Fruit fly (Drosophila melanogaster) whole organism, embryonic: ENCODE results near the gene sno.

Experiments used
- ATbp ChIP-seq: fragments of 200-800 bp; sonication (Bioruptor generic); optimal IDR thresholded peaks from 2 replicates; lab custom pipeline; 2017; ENCODE audit warnings: missing biosample characterization, mild to moderate bottlenecking, missing genetic modification characterization, missing genetic modification reagents
- CG10366 ChIP-seq: fragments of 200-800 bp; sonication (Bioruptor generic); IDR thresholded peaks from 2 replicates; pipeline ENCODE4 v1.3.6; 2022; ENCODE audit warnings: missing biosample characterization, missing genetic modification characterization
- CG12236 ChIP-seq: fragments of 200-800 bp; sonication (Bioruptor generic); optimal IDR thresholded peaks from 2 replicates; lab custom pipeline; 2016; ENCODE audit warnings: missing biosample characterization, missing genetic modification characterization
- CG14441 ChIP-seq: fragments of 200-800 bp; sonication (Bioruptor generic); IDR thresholded peaks from 2 replicates; pipeline ENCODE4 v1.3.6; 2022; ENCODE audit warnings: missing biosample characterization, missing genetic modification characterization
- CG1602 ChIP-seq: fragments of 200-800 bp; sonication (Bioruptor generic); optimal IDR thresholded peaks from 3 replicates; lab custom pipeline; 2016; ENCODE audit warnings: missing biosample characterization, missing genetic modification characterization
- CG17186 ChIP-seq: fragments of 200-800 bp; sonication (Bioruptor generic); optimal IDR thresholded peaks from 3 replicates; lab custom pipeline; 2017; ENCODE audit warnings: missing biosample characterization, missing genetic modification reagents, missing genetic modification characterization
- CG17385 ChIP-seq: fragments of 200-800 bp; sonication (Bioruptor generic); optimal IDR thresholded peaks from 3 replicates; lab custom pipeline; 2018; ENCODE audit warnings: missing biosample characterization, mild to moderate bottlenecking, missing genetic modification characterization
- CG34422 ChIP-seq: fragments of 200-800 bp; sonication (Bioruptor generic); IDR thresholded peaks from 3 replicates; pipeline ENCODE4 v1.3.6; 2022; ENCODE audit warnings: missing biosample characterization, missing genetic modification characterization
- CG3838 ChIP-seq: fragments of 200-800 bp; sonication (Bioruptor generic); optimal IDR thresholded peaks from 3 replicates; lab custom pipeline; 2016; ENCODE audit warnings: missing biosample characterization, missing genetic modification characterization
- CG4404 ChIP-seq: fragments of 200-800 bp; sonication (Bioruptor generic); IDR thresholded peaks from 2 replicates; pipeline ENCODE4 v1.3.6; 2022; ENCODE audit warnings: missing biosample characterization, missing genetic modification characterization
- CG6272 ChIP-seq: fragments of 200-800 bp; sonication (Bioruptor generic); IDR thresholded peaks from 2 replicates; pipeline ENCODE4 v1.3.6; 2022; ENCODE audit warnings: missing biosample characterization, missing genetic modification characterization
- CG6689 ChIP-seq: fragments of 200-800 bp; sonication (Bioruptor generic); IDR thresholded peaks from 2 replicates; pipeline ENCODE4 v1.3.6; 2022; ENCODE audit warnings: missing biosample characterization, missing genetic modification characterization
- CG9876 ChIP-seq: fragments of 200-800 bp; sonication (Bioruptor generic); optimal IDR thresholded peaks from 2 replicates; lab custom pipeline; 2016; ENCODE audit warnings: missing biosample characterization, missing genetic modification characterization
- CG9932 ChIP-seq: fragments of 200-800 bp; sonication (Bioruptor generic); IDR thresholded peaks from 2 replicates; pipeline ENCODE4 v1.3.6; 2022; ENCODE audit warnings: missing biosample characterization, missing genetic modification characterization
- CkIIα-i1 ChIP-seq: fragments of 200-800 bp; sonication (Bioruptor generic); IDR thresholded peaks from 2 replicates; pipeline ENCODE4 v1.3.6; 2022; ENCODE audit warnings: missing biosample characterization, missing genetic modification characterization
- Dbx ChIP-seq: fragments of 200-800 bp; sonication (Bioruptor generic); IDR thresholded peaks from 3 replicates; pipeline ENCODE4 v1.3.6; 2022; ENCODE audit warnings: missing biosample characterization, missing genetic modification characterization
- Dfd ChIP-seq, 2 experiments: fragments of >200 bp; optimal IDR thresholded peaks; 2 replicates each; lab custom pipeline; 2017; ENCODE audit warnings: missing biosample characterization in 2 of 2, missing genetic modification characterization in 2 of 2
- Eip74EF ChIP-seq, 2 experiments: fragments of 200-800 bp in 1 of 2; fragments of >200 bp in 1 of 2; sonication (Bioruptor generic) in 1 of 2; optimal IDR thresholded peaks; 2 replicates each; lab custom pipeline; 2017 to 2019; ENCODE audit warnings: missing biosample characterization in 2 of 2, missing genetic modification characterization in 2 of 2, mild to moderate bottlenecking in 1 of 2, moderate library complexity in 1 of 2
- H15 ChIP-seq: fragments of 200-800 bp; sonication (Bioruptor generic); IDR thresholded peaks from 3 replicates; pipeline ENCODE4 v1.3.6; 2022; ENCODE audit warnings: missing biosample characterization, missing genetic modification characterization
- Med ChIP-seq: fragments of 200-800 bp; sonication (Bioruptor generic); peaks from one replicate; lab custom pipeline; 2016; ENCODE audit warnings: missing biosample characterization, missing genetic modification characterization, mild to moderate bottlenecking, inconsistent platforms, moderate library complexity
- Oli ChIP-seq: fragments of 200-800 bp; sonication (Bioruptor generic); optimal IDR thresholded peaks from 2 replicates; lab custom pipeline; 2018; ENCODE audit warnings: missing biosample characterization, mild to moderate bottlenecking, missing genetic modification characterization, moderate library complexity
- Ptx1 ChIP-seq: fragments of 200-800 bp; sonication (Bioruptor generic); IDR thresholded peaks from 2 replicates; pipeline ENCODE4 v1.3.6; 2022; ENCODE audit warnings: missing biosample characterization, missing genetic modification characterization
- Sin3A ChIP-seq: fragments of >200 bp; optimal IDR thresholded peaks from 2 replicates; lab custom pipeline; 2018
- Trl ChIP-seq, 3 experiments: fragments of >200 bp in 2 of 3; fragments of 200-800 bp in 1 of 3; sonication (Bioruptor generic) in 1 of 3; optimal IDR thresholded peaks; 2 replicates in 1 of 3; 3 replicates in 2 of 3; lab custom pipeline; 2016 to 2017; ENCODE audit warnings: missing biosample characterization in 1 of 3, missing genetic modification characterization in 1 of 3
- ara ChIP-seq: fragments of 200-800 bp; sonication (Bioruptor generic); IDR thresholded peaks from 2 replicates; pipeline ENCODE4 v1.3.6; 2022; ENCODE audit warnings: missing biosample characterization, missing genetic modification characterization
- bbx ChIP-seq: fragments of 200-800 bp; sonication (Bioruptor generic); IDR thresholded peaks from 2 replicates; pipeline ENCODE4 v1.3.6; 2022; ENCODE audit warnings: missing biosample characterization, missing genetic modification characterization; ENCODE audit not compliant: partially characterized antibody
- bowl ChIP-seq: fragments of 200-800 bp; sonication (Bioruptor generic); IDR thresholded peaks from 2 replicates; pipeline ENCODE4 v1.3.6; 2022; ENCODE audit warnings: missing biosample characterization, missing genetic modification characterization
- chinmo ChIP-seq: fragments of 200-800 bp; sonication (Bioruptor generic); IDR thresholded peaks from 4 replicates; pipeline ENCODE4 v1.3.6; 2022; ENCODE audit warnings: missing biosample characterization, missing genetic modification characterization; ENCODE audit not compliant: partially characterized antibody
- chm ChIP-seq: fragments of 200-800 bp; sonication (Bioruptor generic); IDR thresholded peaks from 2 replicates; pipeline ENCODE4 v1.3.6; 2022; ENCODE audit warnings: missing biosample characterization, missing genetic modification characterization
- dmrt99B ChIP-seq: fragments of 200-800 bp; sonication (Bioruptor generic); optimal IDR thresholded peaks from 2 replicates; lab custom pipeline; 2018; ENCODE audit warnings: missing biosample characterization, mild to moderate bottlenecking, missing genetic modification characterization, moderate library complexity
- exex ChIP-seq: fragments of 200-800 bp; sonication (Bioruptor generic); optimal IDR thresholded peaks from 4 replicates; lab custom pipeline; 2018; ENCODE audit warnings: missing biosample characterization, mild to moderate bottlenecking, missing genetic modification characterization, moderate library complexity
- fd102C ChIP-seq: fragments of 200-800 bp; sonication (Bioruptor generic); optimal IDR thresholded peaks from 2 replicates; lab custom pipeline; 2018; ENCODE audit warnings: missing biosample characterization, mild to moderate bottlenecking, missing genetic modification characterization, moderate library complexity
- mld ChIP-seq: fragments of 200-800 bp; sonication (Bioruptor generic); IDR thresholded peaks from 3 replicates; pipeline ENCODE4 v1.3.6; 2022; ENCODE audit warnings: missing biosample characterization, missing genetic modification characterization; ENCODE audit not compliant: partially characterized antibody
- nom ChIP-seq: fragments of 200-800 bp; sonication (Bioruptor generic); optimal IDR thresholded peaks from 2 replicates; lab custom pipeline; 2017; ENCODE audit warnings: missing biosample characterization, missing genetic modification characterization, mild to moderate bottlenecking, moderate library complexity, missing genetic modification reagents
- otp ChIP-seq: fragments of 200-800 bp; sonication (Bioruptor generic); IDR thresholded peaks from 3 replicates; pipeline ENCODE4, ENCODE4 v1.3.6; 2022; ENCODE audit warnings: missing biosample characterization, missing genetic modification characterization
- peb ChIP-seq: fragments of 200-800 bp; sonication (Bioruptor generic); IDR thresholded peaks from 2 replicates; pipeline ENCODE4 v1.3.6; 2022; ENCODE audit warnings: missing biosample characterization, missing genetic modification characterization
- prd ChIP-seq, 3 experiments: fragments of >200 bp in 2 of 3; fragments of 200-800 bp in 1 of 3; sonication (Bioruptor generic) in 1 of 3; optimal IDR thresholded peaks in 2 of 3; IDR thresholded peaks in 1 of 3; 2 replicates in 2 of 3; 3 replicates in 1 of 3; pipeline versions ENCODE4 v1.3.6 to Lab custom; 2017 to 2022; ENCODE audit warnings: missing biosample characterization in 1 of 3, missing genetic modification characterization in 1 of 3
- row ChIP-seq: fragments of 200-800 bp; sonication (Bioruptor generic); IDR thresholded peaks from 3 replicates; pipeline ENCODE4 v1.3.6; 2022; ENCODE audit warnings: missing biosample characterization, missing genetic modification characterization
- sd ChIP-seq: fragments of 200-800 bp; sonication (Bioruptor generic); optimal IDR thresholded peaks from 3 replicates; lab custom pipeline; 2018; ENCODE audit warnings: missing biosample characterization, mild to moderate bottlenecking, missing genetic modification characterization, moderate library complexity
- slbo ChIP-seq: fragments of 200-800 bp; sonication (Bioruptor generic); IDR thresholded peaks from 2 replicates; pipeline ENCODE4 v1.3.6; 2022; ENCODE audit warnings: missing biosample characterization, missing genetic modification characterization
- sob ChIP-seq: fragments of 200-800 bp; sonication (Bioruptor generic); IDR thresholded peaks from 2 replicates; pipeline ENCODE4 v1.3.6; 2022; ENCODE audit warnings: missing biosample characterization, missing genetic modification characterization
- tll ChIP-seq, 2 experiments: fragments of 200-800 bp in 1 of 2; fragments of >200 bp in 1 of 2; sonication (Bioruptor generic) in 1 of 2; optimal IDR thresholded peaks; 2 replicates each; lab custom pipeline; 2017 to 2019; ENCODE audit warnings: missing biosample characterization in 2 of 2, missing genetic modification characterization in 2 of 2, mild to moderate bottlenecking in 1 of 2, moderate library complexity in 1 of 2
- trh ChIP-seq: fragments of 200-800 bp; sonication (Bioruptor generic); optimal IDR thresholded peaks from 2 replicates; lab custom pipeline; 2016; ENCODE audit warnings: missing biosample characterization, missing genetic modification characterization
- vnd ChIP-seq: fragments of 200-800 bp; sonication (Bioruptor generic); IDR thresholded peaks from 3 replicates; pipeline ENCODE4 v1.3.6; 2022; ENCODE audit warnings: missing biosample characterization, missing genetic modification characterization; ENCODE audit not compliant: partially characterized antibody

The sno gene

dm6 chrX:13234738-13235470 lies 23.4 kb upstream of the sno start (continued):
- TF ChIP-seq ara (GFP tag; lab: Robert Waterston, UW) (0 out of 2 replicates have a peak, but pooled peaks have one; percentile 7), chinmo (GFP tag; lab: Robert Waterston, UW) (peak; percentile 75; the same call in 1 of the 4 replicates), CG6689 (GFP tag; lab: Robert Waterston, UW) (0 out of 2 replicates have a peak, but pooled peaks have one; percentile 10), Dbx (GFP tag; lab: Robert Waterston, UW) (0 out of 3 replicates have a peak, but pooled peaks have one; percentile 12), Med (GFP tag; lab: Kevin White, UChicago) (peak; percentile 79), chm (GFP tag; lab: Robert Waterston, UW) (0 out of 2 replicates have a peak, but pooled peaks have one; percentile 16), Eip74EF (GFP tag; optimal IDR thresholded peaks at IDR 0.05; lab: Kevin White, UChicago) (peak in 1 of 2 experiments; percentile 36), CG10366 (GFP tag; lab: Robert Waterston, UW) (peak; percentile 38; the same call in 1 of the 2 replicates), CG14441 (GFP tag; lab: Robert Waterston, UW) (peak; percentile 43; the same call in 1 of the 2 replicates), exex (peak; percentile 85), tll (GFP tag; optimal IDR thresholded peaks at IDR 0.05; lab: Kevin White, UChicago) (no peak), fd102C (GFP tag; lab: Kevin White, UChicago) (no peak), CG3838 (GFP tag; lab: Kevin White, UChicago) (no peak), prd (optimal IDR thresholded peaks at IDR 0.05; lab: Kevin White, UChicago) (no peak), prd (GFP tag; IDR thresholded peaks at IDR 0.05; lab: Robert Waterston, UW) (peak; percentile 33; the same call in 1 of the 3 replicates), dmrt99B (peak; percentile 6), bowl (0 out of 2 replicates have a peak, but pooled peaks have one; percentile 16), nom (GFP tag; lab: Kevin White, UChicago) (peak; percentile 12), Ptx1 (GFP tag; lab: Robert Waterston, UW) (0 out of 2 replicates have a peak, but pooled peaks have one; percentile 6), CG9932 (GFP tag; lab: Robert Waterston, UW) (peak; percentile 25), mld (GFP tag; lab: Robert Waterston, UW) (no peak), vnd (GFP tag; lab: Robert Waterston, UW) (no peak)

DNA sequence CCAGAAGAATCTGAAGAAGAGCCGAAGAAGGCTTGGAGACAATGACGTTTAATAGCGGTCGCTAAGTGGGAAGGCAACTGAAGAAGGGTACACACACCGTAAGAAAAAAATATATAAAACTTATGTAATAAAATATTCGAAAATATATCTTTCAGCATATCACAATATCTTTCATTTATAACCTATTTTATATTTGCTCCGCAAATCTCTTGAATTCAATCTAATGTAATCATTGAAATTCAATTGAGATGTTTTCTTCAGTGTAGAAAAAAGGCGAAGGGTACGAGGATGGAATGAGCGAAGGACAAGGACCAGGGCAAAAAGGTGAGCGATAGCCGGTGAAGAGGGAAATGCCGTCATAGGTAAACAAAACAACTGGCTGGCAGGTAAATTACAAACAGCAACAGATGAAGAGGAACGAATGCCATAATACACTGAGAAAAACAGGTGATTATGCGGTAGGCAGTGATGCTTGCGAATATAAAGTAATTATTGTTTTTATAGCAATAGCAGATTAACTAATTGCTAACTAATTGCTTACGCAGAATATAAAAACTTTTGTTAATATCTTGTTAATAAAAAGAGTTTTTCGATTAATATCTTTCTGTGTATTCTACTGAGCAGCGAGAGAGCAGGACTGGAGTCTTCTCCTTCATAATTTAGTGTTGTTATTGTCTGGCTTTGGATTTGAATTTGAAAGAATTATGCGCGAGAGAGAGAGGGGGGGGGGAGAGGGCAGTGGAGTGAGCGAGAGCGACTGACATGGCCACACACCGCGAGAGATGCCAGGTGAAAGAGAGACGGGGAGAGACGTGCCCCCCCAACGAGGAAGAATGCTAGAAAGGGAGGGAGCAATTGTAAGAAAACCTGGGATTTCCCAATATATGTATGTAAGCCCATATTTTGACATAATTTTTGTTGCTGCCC lies 22.6 kb upstream of the sno start:
- TF ChIP-seq CG9876 (GFP tag; lab: Kevin White, UChicago), result peak; percentile 62
- TF ChIP-seq CG17186, result peak; percentile 16
- peak; percentile 10 for TF ChIP-seq sd (tag; lab: Kevin White, UChicago)
- no peak for TF ChIP-seq Sin3A (lab: Kevin White, UChicago)
- peak; percentile 39 for TF ChIP-seq ATbp (GFP tag; lab: Kevin White, UChicago)
- peak; percentile 78 for TF ChIP-seq slbo (GFP tag; lab: Robert Waterston, UW)
- TF ChIP-seq trh (GFP tag; lab: Kevin White, UChicago), result peak; percentile 73
- TF ChIP-seq CG12236 (GFP tag; lab: Kevin White, UChicago), result peak; percentile 62
- TF ChIP-seq sob (GFP tag; lab: Robert Waterston, UW), result peak; percentile 86
- peak; percentile 91 for TF ChIP-seq otp (GFP tag; lab: Robert Waterston, UW)
- TF ChIP-seq CG17385, result peak; percentile 69
- no peak for TF ChIP-seq bbx (GFP tag; lab: Robert Waterston, UW)
- TF ChIP-seq CG4404, result peak; percentile 94
- peak; percentile 81 for TF ChIP-seq CG1602 (GFP tag; lab: Kevin White, UChicago)
- peak; percentile 85 for TF ChIP-seq CG34422 (GFP tag; lab: Robert Waterston, UW)
- TF ChIP-seq CG6272 (GFP tag; lab: Robert Waterston, UW), result peak; percentile 74
- no peak for TF ChIP-seq Dfd (GFP tag; optimal IDR thresholded peaks at IDR 0.05; lab: Kevin White, UChicago)
- peak; percentile 67; the same call in 2 of the 3 replicates for TF ChIP-seq H15 (GFP tag; lab: Robert Waterston, UW)
- peak; percentile 55; the same call in 1 of the 2 replicates for TF ChIP-seq peb (GFP tag; lab: Robert Waterston, UW)
- peak; percentile 61 for TF ChIP-seq CG9932 (GFP tag; lab: Robert Waterston, UW)
- peak; percentile 89 for TF ChIP-seq row (GFP tag; lab: Robert Waterston, UW)
- TF ChIP-seq CkIIα-i1 (GFP tag; lab: Robert Waterston, UW), result no peak
- peak; percentile 23 to 47 for TF ChIP-seq Trl (optimal IDR thresholded peaks at IDR 0.05; lab: Kevin White, UChicago)
- peak; percentile 84 for TF ChIP-seq Trl (GFP tag; optimal IDR thresholded peaks at IDR 0.05; lab: Kevin White, UChicago)
- TF ChIP-seq dmrt99B, result peak; percentile 70
- peak; percentile 85 for TF ChIP-seq Oli (tag; lab: Kevin White, UChicago)
